Worm (Caenorhabditis elegans): ENCODE measurements around the gene tbg-1.
A peak's percentile ranks its signal among the peaks of the same experiment; 100 is the strongest.

The tbg-1 gene

ce11 chrIII:9631117-9631655 lies 2.2 kb upstream of the tbg-1 start, which contains the start of gene ubc-7:
ubc-7 (minus strand) TSS chrIII:9631167.
- TF ChIP-seq mdt-29 (GFP tag; IDR thresholded peaks at IDR 0.05) (no peak), tra-1 (GFP tag; IDR thresholded peaks at IDR 0.05) (no peak), T20F7.1 (GFP tag; optimal IDR thresholded peaks at IDR 0.05) (peak; percentile 65), Y105C5A.15 (GFP tag; IDR thresholded peaks at IDR 0.05) (no peak), nhr-10 (tag; optimal IDR thresholded peaks at IDR 0.05) (no peak), spr-3 (GFP tag; optimal IDR thresholded peaks at IDR 0.05) (no peak), mes-2 (tag; optimal IDR thresholded peaks at IDR 0.05; ENCODE audit: poor library complexity, severe bottlenecking) (peak; percentile 67), nhr-28 (tag; optimal IDR thresholded peaks at IDR 0.05) (peak; percentile 24), ZK337.2 (GFP tag; IDR thresholded peaks at IDR 0.05) (no peak), ceh-20 (GFP tag; IDR thresholded peaks at IDR 0.05) (no peak), T26A8.4 (GFP tag; IDR thresholded peaks at IDR 0.05) (peak; percentile 64), ceh-82 (tag; optimal IDR thresholded peaks at IDR 0.05) (no peak), attf-4 (tag; optimal IDR thresholded peaks at IDR 0.05) (no peak), lin-15B (tag; optimal IDR thresholded peaks at IDR 0.05) (no peak), zfp-3 (GFP tag; conservative IDR thresholded peaks at IDR 0.05) (no peak), unc-39 (tag; optimal IDR thresholded peaks at IDR 0.05) (no peak), nhr-111 (GFP tag; optimal IDR thresholded peaks at IDR 0.05) (no peak), gei-8 (GFP tag; optimal IDR thresholded peaks at IDR 0.05) (no peak), pha-4 (GFP tag; IDR thresholded peaks at IDR 0.05) (0 out of 2 replicates have a peak, but pooled peaks have one; percentile 35), pha-4 (tag; optimal IDR thresholded peaks at IDR 0.05) (peak; percentile 74), D1046.2 (GFP tag; IDR thresholded peaks at IDR 0.05) (no peak), mxl-3 (GFP tag; optimal IDR thresholded peaks at IDR 0.05) (peak; percentile 51), nhr-102 (tag; optimal IDR thresholded peaks at IDR 0.05) (peak; percentile 21), ceh-62 (tag; optimal IDR thresholded peaks at IDR 0.05) (no peak), dve-1 (tag; optimal IDR thresholded peaks at IDR 0.05; ENCODE audit: insufficient read depth) (peak; percentile 76), rbr-2 (tag; optimal IDR thresholded peaks at IDR 0.05) (peak; percentile 52), ztf-7 (tag; optimal IDR thresholded peaks at IDR 0.05) (no peak), nhr-42 (GFP tag; IDR thresholded peaks at IDR 0.05) (no peak), ama-1 (optimal IDR thresholded peaks at IDR 0.05) (peak; percentile 53), lir-3 (tag; optimal IDR thresholded peaks at IDR 0.05) (no peak), nhr-76 (tag; optimal IDR thresholded peaks at IDR 0.05) (no peak), fos-1 (tag; optimal IDR thresholded peaks at IDR 0.05) (no peak), php-3 (GFP tag; IDR thresholded peaks at IDR 0.05) (no peak), egl-27 (tag; optimal IDR thresholded peaks at IDR 0.05) (no peak), mep-1 (tag; optimal IDR thresholded peaks at IDR 0.05) (peak; percentile 85), hif-1 (tag; optimal IDR thresholded peaks at IDR 0.05) (peak in 1 of 2 experiments; percentile 52), dmd-6 (GFP tag; IDR thresholded peaks at IDR 0.05) (peak; percentile 48), F44E2.7 (GFP tag; IDR thresholded peaks at IDR 0.05) (no peak), snpc-4 (tag; optimal IDR thresholded peaks at IDR 0.05) (no peak), nhr-25 (tag; optimal IDR thresholded peaks at IDR 0.05; ENCODE audit: borderline replicate concordance, insufficient read depth) (peak; percentile 72), mdl-1 (tag; optimal IDR thresholded peaks at IDR 0.05) (peak in 1 of 2 experiments; percentile 90), hmg-1.1 (GFP tag; IDR thresholded peaks at IDR 0.05) (peak; percentile 66; the same call in 1 of the 2 replicates), fkh-10 (GFP tag; optimal IDR thresholded peaks at IDR 0.05) (no peak), ces-1 (GFP tag; optimal IDR thresholded peaks at IDR 0.05) (no peak), lim-7 (GFP tag; IDR thresholded peaks at IDR 0.05) (no peak), unc-62 (GFP tag; optimal IDR thresholded peaks at IDR 0.05 in 1 of 2) (no peak), unc-62 (tag; optimal IDR thresholded peaks at IDR 0.05) (no peak), madf-5 (GFP tag; IDR thresholded peaks at IDR 0.05) (no peak), ztf-11 (tag; optimal IDR thresholded peaks at IDR 0.05) (no peak), F10B5.3 (tag; optimal IDR thresholded peaks at IDR 0.05) (no peak), ceh-28 (tag; optimal IDR thresholded peaks at IDR 0.05) (peak; percentile 29), dmd-8 (GFP tag; IDR thresholded peaks at IDR 0.05) (no peak)
